Worm (Caenorhabditis elegans): ENCODE measurements around the gene clc-12.

clc-12 gene

DNA sequence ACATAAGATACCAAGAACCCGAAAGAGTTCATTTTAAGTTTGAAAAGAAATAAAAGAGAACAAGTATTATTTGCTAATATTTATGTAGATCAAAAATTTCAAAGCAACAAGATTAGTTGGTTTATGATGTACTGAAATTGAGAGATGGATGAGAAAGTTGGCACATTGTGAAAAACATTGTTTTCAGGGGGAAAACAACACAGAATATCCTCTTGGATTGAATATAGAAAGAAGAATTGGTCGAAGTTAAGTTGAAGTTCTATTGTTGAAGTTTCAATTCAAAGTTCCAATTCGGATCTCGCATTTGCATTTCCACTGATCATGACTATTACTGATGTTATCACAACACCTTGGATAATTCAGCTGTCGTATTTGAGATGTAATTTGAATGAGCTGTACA, 8.6 kb downstream of the clc-12 start:
- TF ChIP-seq egl-27 (tag; optimal IDR thresholded peaks at IDR 0.05) (no peak), ceh-28 (tag; optimal IDR thresholded peaks at IDR 0.05) (no peak), unc-62 (GFP tag; optimal IDR thresholded peaks at IDR 0.05) (no peak), nhr-67 (tag; optimal IDR thresholded peaks at IDR 0.05) (no peak), lsy-12 (tag; optimal IDR thresholded peaks at IDR 0.05) (no peak), nhr-25 (tag; optimal IDR thresholded peaks at IDR 0.05) (no peak), R02D3.7 (tag; optimal IDR thresholded peaks at IDR 0.05) (no peak), jun-1 (tag; optimal IDR thresholded peaks at IDR 0.05) (no peak), nhr-23 (tag; optimal IDR thresholded peaks at IDR 0.05) (no peak)

- TF ChIP-seq nhr-237 (tag; optimal IDR thresholded peaks at IDR 0.05) = no peak
- no peak for TF ChIP-seq fkh-10 (GFP tag; optimal IDR thresholded peaks at IDR 0.05)
- TF ChIP-seq ceh-9 (tag; optimal IDR thresholded peaks at IDR 0.05) = no peak
- TF ChIP-seq daf-12 (tag; optimal IDR thresholded peaks at IDR 0.05) = no peak
- no peak for TF ChIP-seq ceh-16 (tag; optimal IDR thresholded peaks at IDR 0.05)
- TF ChIP-seq aly-2 (tag; optimal IDR thresholded peaks at IDR 0.05) = no peak
- TF ChIP-seq nfya-1 (tag; optimal IDR thresholded peaks at IDR 0.05; ENCODE audit: insufficient read depth) = no peak
- TF ChIP-seq elt-1 (tag; optimal IDR thresholded peaks at IDR 0.05) = no peak
Observed at ce11 chrV:17000204-17000603, 9.0 kb downstream of the clc-12 start, which contains the start of gene str-217. str-217 (minus strand) TSS chrV:17000304.

ce11 chrV:16992383-16992782, 16.8 kb downstream of the clc-12 start:
- TF ChIP-seq fkh-2 (tag; optimal IDR thresholded peaks at IDR 0.05) (no peak), fos-1 (tag; optimal IDR thresholded peaks at IDR 0.05) (no peak), lin-15B (tag; optimal IDR thresholded peaks at IDR 0.05) (no peak), nhr-12 (tag; optimal IDR thresholded peaks at IDR 0.05) (no peak), lin-39 (tag; optimal IDR thresholded peaks at IDR 0.05) (no peak), ztf-4 (tag; optimal IDR thresholded peaks at IDR 0.05) (no peak), ZK546.5 (tag; optimal IDR thresholded peaks at IDR 0.05) (no peak), elt-1 (tag; optimal IDR thresholded peaks at IDR 0.05) (no peak), elt-3 (tag; optimal IDR thresholded peaks at IDR 0.05) (no peak), pha-4 (tag; optimal IDR thresholded peaks at IDR 0.05) (no peak), nhr-43 (tag; optimal IDR thresholded peaks at IDR 0.05; ENCODE audit: poor library complexity, severe bottlenecking) (no peak)

DNA sequence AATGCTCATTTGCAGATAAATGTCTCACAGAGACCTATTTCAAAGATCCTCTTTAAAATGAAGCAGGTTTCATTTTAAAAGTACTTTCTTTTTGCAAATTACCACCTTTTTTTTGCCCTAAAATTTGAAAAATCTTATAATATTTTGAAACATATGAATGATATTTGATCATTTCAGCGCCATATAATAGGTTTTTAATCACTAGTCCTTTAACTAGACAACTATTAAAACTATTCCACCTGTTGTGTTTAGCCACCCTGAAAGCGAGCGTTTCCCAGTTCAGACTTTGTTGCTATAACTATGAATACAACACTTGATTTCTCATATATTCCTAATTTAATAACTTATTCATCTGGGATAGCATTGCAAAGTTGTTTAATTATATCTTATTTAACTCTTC, 17.5 kb downstream of the clc-12 start, which contains the start of gene srz-95:
Gene srz-95 (plus strand): TSS at position 301 of the 400 bp plus-strand sequence.
- TF ChIP-seq hmg-11 (tag; optimal IDR thresholded peaks at IDR 0.05) = no peak
- no peak for TF ChIP-seq ceh-16 (tag; optimal IDR thresholded peaks at IDR 0.05)
- no peak for TF ChIP-seq ceh-82 (tag; optimal IDR thresholded peaks at IDR 0.05)
- no peak for TF ChIP-seq aly-2 (tag; optimal IDR thresholded peaks at IDR 0.05)
- no peak for TF ChIP-seq sea-2 (GFP tag; optimal IDR thresholded peaks at IDR 0.05)
- no peak for TF ChIP-seq nhr-11 (tag; optimal IDR thresholded peaks at IDR 0.05)
- no peak for TF ChIP-seq nhr-77 (tag; optimal IDR thresholded peaks at IDR 0.05)
- TF ChIP-seq nfya-1 (tag; optimal IDR thresholded peaks at IDR 0.05; ENCODE audit: insufficient read depth) = no peak
- no peak for TF ChIP-seq pha-4 (tag; optimal IDR thresholded peaks at IDR 0.05)
- no peak for TF ChIP-seq nhr-76 (tag; optimal IDR thresholded peaks at IDR 0.05)
- no peak for TF ChIP-seq daf-12 (tag; optimal IDR thresholded peaks at IDR 0.05)
- no peak for TF ChIP-seq elt-3 (tag; optimal IDR thresholded peaks at IDR 0.05)
- TF ChIP-seq ztf-4 (tag; optimal IDR thresholded peaks at IDR 0.05) = no peak
- no peak for TF ChIP-seq nhr-43 (tag; optimal IDR thresholded peaks at IDR 0.05; ENCODE audit: poor library complexity, severe bottlenecking)

DNA sequence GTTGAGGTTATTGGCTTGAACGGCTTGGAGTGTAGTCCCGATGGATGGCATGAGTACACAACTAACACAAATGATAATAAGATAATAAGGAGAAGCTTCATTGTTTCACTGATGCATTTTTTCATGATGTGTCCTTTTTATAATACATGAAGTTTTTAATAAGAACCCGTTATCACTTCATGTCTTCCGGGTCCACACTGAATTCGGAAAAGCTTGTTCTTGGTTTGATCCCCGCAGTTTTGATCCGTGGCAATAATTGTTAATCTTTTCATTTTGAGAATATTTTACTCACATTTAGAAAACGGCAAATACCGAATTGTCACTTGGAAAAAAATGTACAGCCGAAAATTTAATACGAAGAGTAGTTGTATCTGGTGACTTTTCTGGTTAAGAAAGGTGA, 20.6 kb downstream of the clc-12 start, which contains the start of gene Y102A5C.27:
Gene Y102A5C.27 (minus strand): TSS at position 101 of the 400 bp plus-strand sequence.
- TF ChIP-seq elt-2 (tag; optimal IDR thresholded peaks at IDR 0.05) (no peak), ZK546.5 (tag; optimal IDR thresholded peaks at IDR 0.05) (no peak), tbx-2 (tag; optimal IDR thresholded peaks at IDR 0.05) (no peak), fos-1 (tag; optimal IDR thresholded peaks at IDR 0.05) (no peak), egl-27 (tag; optimal IDR thresholded peaks at IDR 0.05) (no peak), mdl-1 (tag; optimal IDR thresholded peaks at IDR 0.05) (no peak), pha-4 (tag; optimal IDR thresholded peaks at IDR 0.05) (no peak)

All from whole organism, L3 larva.